Worm (Caenorhabditis elegans) whole organism, mixed stage, embryonic: ENCODE results near the gene B0222.11.

ENCODE experiments used
- hlh-1 ChIP-seq: fragments of 150-350 bp; optimal IDR thresholded peaks from 2 replicates; lab custom pipeline; 2014; ENCODE audit warnings: missing biosample characterization, missing genetic modification reagents, missing genetic modification characterization
- nhr-28 ChIP-seq: fragments of 150-350 bp; optimal IDR thresholded peaks from 2 replicates; lab custom pipeline; 2014; ENCODE audit warnings: missing biosample characterization, missing genetic modification characterization
- snpc-4 ChIP-seq: fragments of 150-350 bp; optimal IDR thresholded peaks from 2 replicates; lab custom pipeline; 2014; ENCODE audit warnings: missing biosample characterization, missing genetic modification characterization
- unc-120 ChIP-seq: sonication (generic microtip); optimal IDR thresholded peaks from 2 replicates; lab custom pipeline; 2017; ENCODE audit warnings: missing genetic modification characterization, missing compliant biosample characterization; ENCODE audit not compliant: poor library complexity, severe bottlenecking
- unc-62 ChIP-seq: fragments of 150-350 bp; optimal IDR thresholded peaks from 2 replicates; lab custom pipeline; 2014; ENCODE audit warnings: missing biosample characterization, missing genetic modification reagents, missing genetic modification characterization
- ztf-11 ChIP-seq: fragments of 150-350 bp; optimal IDR thresholded peaks from 2 replicates; lab custom pipeline; 2014; ENCODE audit warnings: missing biosample characterization, missing genetic modification characterization

DNA sequence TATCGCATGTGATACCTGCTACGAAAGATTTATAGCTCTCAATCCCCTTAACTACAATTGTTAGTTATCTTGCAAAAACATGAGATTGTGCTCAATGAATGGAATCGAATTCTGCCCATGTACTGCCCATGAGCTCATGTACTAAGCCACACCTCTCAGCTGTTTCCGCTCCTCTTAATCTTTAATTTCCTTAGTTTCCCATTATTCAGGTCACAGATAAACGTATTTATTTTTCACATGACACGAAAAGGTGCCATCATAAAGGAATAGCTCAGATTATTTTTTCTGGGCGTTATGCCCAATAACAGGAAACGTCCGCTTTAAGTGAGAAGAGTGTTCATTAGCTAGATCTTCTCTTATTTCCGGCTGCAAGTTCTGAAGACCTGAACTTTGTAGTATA lies 18.0 kb upstream of the B0222.11 start:
- TF ChIP-seq nhr-28 (tag; lab: Kevin White, UChicago), result no peak
- no peak for TF ChIP-seq unc-62 (GFP tag; lab: Kevin White, UChicago)
- no peak for TF ChIP-seq snpc-4
- no peak for TF ChIP-seq unc-120
- TF ChIP-seq hlh-1 (tag; lab: Kevin White, UChicago), result no peak
- no peak for TF ChIP-seq ztf-11 (tag; lab: Kevin White, UChicago)
